Fruit fly (Drosophila melanogaster) whole organism, embryonic: Measurements from ENCODE around the gene msn.

Experiments
- Ada2b ChIP-seq: fragments of 200-800 bp; sonication (Bioruptor generic); IDR thresholded peaks from 2 replicates; pipeline ENCODE4 v1.3.6; 2022; ENCODE audit warnings: missing biosample characterization, missing genetic modification characterization
- Aef1 ChIP-seq: fragments of 200-800 bp; sonication (Bioruptor generic); IDR thresholded peaks from 3 replicates; pipeline ENCODE4 v1.3.6; 2022; ENCODE audit warnings: missing biosample characterization, missing genetic modification characterization
- Atf3 ChIP-seq: fragments of 200-800 bp; sonication (Bioruptor generic); optimal IDR thresholded peaks from 3 replicates; lab custom pipeline; 2016; ENCODE audit warnings: missing biosample characterization, missing genetic modification characterization
- B-H2 ChIP-seq: fragments of 200-800 bp; sonication (Bioruptor generic); optimal IDR thresholded peaks from 2 replicates; lab custom pipeline; 2018; ENCODE audit warnings: missing biosample characterization, mild to moderate bottlenecking, missing genetic modification characterization
- Bdp1 ChIP-seq: fragments of 200-800 bp; sonication (Bioruptor generic); optimal IDR thresholded peaks from 3 replicates; lab custom pipeline; 2016; ENCODE audit warnings: missing biosample characterization, missing genetic modification characterization
- Bteb2 ChIP-seq: fragments of 200-800 bp; sonication (Bioruptor generic); optimal IDR thresholded peaks from 2 replicates; lab custom pipeline; 2016; ENCODE audit warnings: missing biosample characterization, missing genetic modification characterization
- CG10654 ChIP-seq: fragments of 200-800 bp; sonication (Bioruptor generic); optimal IDR thresholded peaks from 2 replicates; lab custom pipeline; 2016; ENCODE audit warnings: missing biosample characterization, missing genetic modification characterization
- CG11560 ChIP-seq: fragments of 200-800 bp; sonication (Bioruptor generic); IDR thresholded peaks from 3 replicates; pipeline ENCODE4 v1.3.6; 2022; ENCODE audit warnings: missing biosample characterization, missing genetic modification characterization
- CG11723 ChIP-seq: fragments of 200-800 bp; sonication (Bioruptor generic); optimal IDR thresholded peaks from 2 replicates; lab custom pipeline; 2017; ENCODE audit warnings: missing biosample characterization, mild to moderate bottlenecking, missing genetic modification characterization
- CG12071 ChIP-seq: fragments of 200-800 bp; sonication (Bioruptor generic); optimal IDR thresholded peaks from 3 replicates; lab custom pipeline; 2018; ENCODE audit warnings: missing biosample characterization, mild to moderate bottlenecking, missing genetic modification characterization
- CG1233 ChIP-seq: fragments of 200-800 bp; sonication (Bioruptor generic); optimal IDR thresholded peaks from 4 replicates; lab custom pipeline; 2018; ENCODE audit warnings: missing biosample characterization, mild to moderate bottlenecking, missing genetic modification characterization
- CG13123 ChIP-seq: fragments of 200-800 bp; sonication (Bioruptor generic); optimal IDR thresholded peaks from 2 replicates; lab custom pipeline; 2016; ENCODE audit warnings: missing biosample characterization, missing genetic modification characterization
- CG17568 ChIP-seq: fragments of 200-800 bp; sonication (Bioruptor generic); optimal IDR thresholded peaks from 2 replicates; lab custom pipeline; 2018; ENCODE audit warnings: missing biosample characterization, mild to moderate bottlenecking, missing genetic modification characterization, moderate library complexity
- CG17802 ChIP-seq: fragments of 200-800 bp; sonication (Bioruptor generic); optimal IDR thresholded peaks from 2 replicates; lab custom pipeline; 2018; ENCODE audit warnings: missing biosample characterization, mild to moderate bottlenecking, missing genetic modification characterization, moderate library complexity
- CG2120 ChIP-seq: fragments of 200-800 bp; sonication (Bioruptor generic); optimal IDR thresholded peaks from 3 replicates; lab custom pipeline; 2016; ENCODE audit warnings: missing biosample characterization, missing genetic modification characterization
- CG2199 ChIP-seq: fragments of 200-800 bp; sonication (Bioruptor generic); IDR thresholded peaks from 3 replicates; pipeline ENCODE4 v1.3.6; 2022; ENCODE audit warnings: missing biosample characterization, missing genetic modification characterization
- CG2712 ChIP-seq: fragments of 200-800 bp; optimal IDR thresholded peaks from 3 replicates; lab custom pipeline; 2019; ENCODE audit warnings: missing biosample characterization, mild to moderate bottlenecking, missing genetic modification characterization, moderate library complexity
- CG30020 ChIP-seq: fragments of 200-800 bp; optimal IDR thresholded peaks from 2 replicates; lab custom pipeline; 2019; ENCODE audit warnings: missing biosample characterization, mild to moderate bottlenecking, missing genetic modification characterization, moderate library complexity
- CG4424 ChIP-seq: fragments of 200-800 bp; sonication (Bioruptor generic); optimal IDR thresholded peaks from 3 replicates; lab custom pipeline; 2016; ENCODE audit warnings: missing biosample characterization, missing genetic modification characterization
- CG6683 ChIP-seq: fragments of 200-800 bp; sonication (Bioruptor generic); optimal IDR thresholded peaks from 2 replicates; lab custom pipeline; 2017; ENCODE audit warnings: missing biosample characterization, mild to moderate bottlenecking, missing genetic modification characterization, missing genetic modification reagents
- CG6689 ChIP-seq: fragments of 200-800 bp; sonication (Bioruptor generic); IDR thresholded peaks from 2 replicates; pipeline ENCODE4 v1.3.6; 2022; ENCODE audit warnings: missing biosample characterization, missing genetic modification characterization
- CG8089 ChIP-seq: fragments of 200-800 bp; sonication (Bioruptor generic); optimal IDR thresholded peaks from 3 replicates; lab custom pipeline; 2016; ENCODE audit warnings: missing biosample characterization, missing genetic modification characterization
- CG9609 ChIP-seq: fragments of 200-800 bp; sonication (Bioruptor generic); optimal IDR thresholded peaks from 3 replicates; lab custom pipeline; 2016; ENCODE audit warnings: missing biosample characterization, missing genetic modification characterization
- D ChIP-seq, 2 experiments: fragments of 200-800 bp in 1 of 2; fragments of >200 bp in 1 of 2; sonication (Bioruptor generic) in 1 of 2; optimal IDR thresholded peaks; 2 replicates in 1 of 2; 3 replicates in 1 of 2; lab custom pipeline; 2017; ENCODE audit warnings: mild to moderate bottlenecking in 1 of 2, missing biosample characterization in 1 of 2, missing genetic modification characterization in 1 of 2, missing genetic modification reagents in 1 of 2
- ERR ChIP-seq: fragments of 200-800 bp; sonication (Bioruptor generic); optimal IDR thresholded peaks from 2 replicates; lab custom pipeline; 2016; ENCODE audit warnings: missing biosample characterization, missing genetic modification characterization
- HmgZ ChIP-seq: fragments of 200-800 bp; sonication (Bioruptor generic); optimal IDR thresholded peaks from 2 replicates; lab custom pipeline; 2018; ENCODE audit warnings: missing biosample characterization, mild to moderate bottlenecking, missing genetic modification characterization
- Med ChIP-seq: fragments of 200-800 bp; sonication (Bioruptor generic); peaks from one replicate; lab custom pipeline; 2016; ENCODE audit warnings: missing biosample characterization, missing genetic modification characterization, mild to moderate bottlenecking, inconsistent platforms, moderate library complexity
- NFAT ChIP-seq: fragments of 200-800 bp; sonication (Bioruptor generic); IDR thresholded peaks from 2 replicates; pipeline ENCODE4 v1.3.6; 2022; ENCODE audit warnings: missing biosample characterization, missing genetic modification characterization
- Ptx1 ChIP-seq: fragments of 200-800 bp; sonication (Bioruptor generic); IDR thresholded peaks from 2 replicates; pipeline ENCODE4 v1.3.6; 2022; ENCODE audit warnings: missing biosample characterization, missing genetic modification characterization
- Scr ChIP-seq: fragments of 200-800 bp; sonication (Bioruptor generic); IDR thresholded peaks from 2 replicates; pipeline ENCODE4 v1.3.6; 2022; ENCODE audit warnings: missing biosample characterization, missing genetic modification characterization; ENCODE audit not compliant: partially characterized antibody
- Sox102F ChIP-seq: fragments of 200-800 bp; sonication (Bioruptor generic); optimal IDR thresholded peaks from 2 replicates; lab custom pipeline; 2018; ENCODE audit warnings: missing biosample characterization, mild to moderate bottlenecking, missing genetic modification characterization, moderate library complexity
- br ChIP-seq: fragments of >200 bp; optimal IDR thresholded peaks from 2 replicates; lab custom pipeline; 2017
- caup ChIP-seq: fragments of 200-800 bp; sonication (Bioruptor generic); optimal IDR thresholded peaks from 3 replicates; lab custom pipeline; 2017; ENCODE audit warnings: missing biosample characterization, mild to moderate bottlenecking, missing genetic modification characterization, moderate library complexity; ENCODE audit not compliant: severe bottlenecking
- dmrt11E ChIP-seq: fragments of 200-800 bp; sonication (Bioruptor generic); optimal IDR thresholded peaks from 3 replicates; lab custom pipeline; 2018; ENCODE audit warnings: missing biosample characterization, mild to moderate bottlenecking, missing genetic modification characterization, moderate library complexity
- ems ChIP-seq: fragments of 200-800 bp; sonication (Bioruptor generic); optimal IDR thresholded peaks from 3 replicates; lab custom pipeline; 2016; ENCODE audit warnings: missing biosample characterization, missing genetic modification characterization
- gcm ChIP-seq: fragments of 200-800 bp; sonication (Bioruptor generic); optimal IDR thresholded peaks from 2 replicates; lab custom pipeline; 2019; ENCODE audit warnings: missing biosample characterization, mild to moderate bottlenecking, missing genetic modification characterization, moderate library complexity
- hkb ChIP-seq, 2 experiments: fragments of 200-800 bp in 1 of 2; fragments of >200 bp in 1 of 2; sonication (Bioruptor generic) in 1 of 2; IDR thresholded peaks in 1 of 2; optimal IDR thresholded peaks in 1 of 2; 2 replicates each; pipeline versions ENCODE4 v1.3.6 to Lab custom; 2017 to 2022; ENCODE audit warnings: missing biosample characterization in 1 of 2, missing genetic modification characterization in 1 of 2
- ind ChIP-seq: fragments of 200-800 bp; sonication (Bioruptor generic); optimal IDR thresholded peaks from 3 replicates; lab custom pipeline; 2016; ENCODE audit warnings: missing biosample characterization, missing genetic modification characterization
- kay ChIP-seq: fragments of 200-800 bp; sonication (Bioruptor generic); optimal IDR thresholded peaks from 2 replicates; lab custom pipeline; 2016; ENCODE audit warnings: missing biosample characterization, missing genetic modification characterization
- lbe ChIP-seq: fragments of 200-800 bp; sonication (Bioruptor generic); optimal IDR thresholded peaks from 2 replicates; lab custom pipeline; 2016; ENCODE audit warnings: missing biosample characterization, mild to moderate bottlenecking, missing genetic modification characterization
- p53 ChIP-seq: fragments of 200-800 bp; sonication (Bioruptor generic); optimal IDR thresholded peaks from 2 replicates; lab custom pipeline; 2016; ENCODE audit warnings: missing biosample characterization, missing genetic modification characterization
- sens-2 ChIP-seq: fragments of 200-800 bp; sonication (Bioruptor generic); IDR thresholded peaks from 2 replicates; pipeline ENCODE4 v1.3.6; 2022; ENCODE audit warnings: missing biosample characterization, missing genetic modification characterization
- stwl ChIP-seq: fragments of 200-800 bp; sonication (Bioruptor generic); optimal IDR thresholded peaks from 3 replicates; lab custom pipeline; 2018; ENCODE audit warnings: missing biosample characterization, mild to moderate bottlenecking, missing genetic modification characterization, moderate library complexity
- sug ChIP-seq: fragments of 200-800 bp; optimal IDR thresholded peaks from 2 replicates; lab custom pipeline; 2019; ENCODE audit warnings: missing biosample characterization, mild to moderate bottlenecking, missing genetic modification characterization, moderate library complexity
- tap ChIP-seq: fragments of 200-800 bp; optimal IDR thresholded peaks from 3 replicates; lab custom pipeline; 2019; ENCODE audit warnings: missing biosample characterization, mild to moderate bottlenecking, missing genetic modification characterization, moderate library complexity
- twi ChIP-seq: fragments of 200-800 bp; optimal IDR thresholded peaks from 2 replicates; lab custom pipeline; 2019; ENCODE audit warnings: missing biosample characterization, mild to moderate bottlenecking, missing genetic modification characterization, moderate library complexity
- vnd ChIP-seq: fragments of 200-800 bp; sonication (Bioruptor generic); IDR thresholded peaks from 3 replicates; pipeline ENCODE4 v1.3.6; 2022; ENCODE audit warnings: missing biosample characterization, missing genetic modification characterization; ENCODE audit not compliant: partially characterized antibody
- wor ChIP-seq: fragments of 200-800 bp; sonication (Bioruptor generic); IDR thresholded peaks from 2 replicates; pipeline ENCODE4 v1.3.6; 2022; ENCODE audit warnings: missing biosample characterization, missing genetic modification characterization

msn gene

DNA sequence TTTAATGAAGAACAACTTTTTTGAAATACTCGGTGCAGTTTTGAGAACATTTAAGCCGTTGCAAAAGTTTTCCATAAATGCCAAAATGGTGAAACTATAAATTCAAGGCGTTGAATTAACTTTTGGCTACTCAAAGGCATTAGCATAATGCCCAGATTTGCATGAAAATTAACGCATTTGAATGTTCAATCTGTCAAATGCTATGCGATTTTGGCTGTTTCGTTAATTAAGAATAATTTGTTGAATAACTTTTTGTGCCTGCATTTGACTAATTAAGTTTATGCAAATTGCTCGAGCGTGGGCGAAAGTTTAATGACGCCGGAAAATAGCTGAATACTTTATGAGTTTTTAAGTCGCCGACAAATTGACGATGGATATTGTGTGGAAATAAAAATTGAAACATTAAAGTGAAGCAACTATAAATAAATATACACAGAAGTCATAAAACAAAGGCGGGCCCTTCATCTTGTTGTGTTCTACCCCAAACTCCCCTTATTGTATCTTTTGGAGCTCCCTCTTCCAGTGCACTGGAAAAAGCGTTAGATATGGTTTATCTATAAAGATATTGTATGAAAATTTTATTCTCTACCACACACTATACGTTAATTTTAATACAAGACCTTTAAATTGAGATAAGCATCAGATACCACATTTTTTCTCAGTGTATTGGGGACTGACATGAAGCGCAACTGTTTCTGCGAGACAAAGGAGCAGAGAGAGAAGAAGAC lies 34.1 kb downstream of the msn start (continued):
- TF ChIP-seq caup (GFP tag; lab: Kevin White, UChicago) (peak; percentile 47), CG30020 (no peak), CG2120 (peak; percentile 53), CG2712 (peak; percentile 87), CG6683 (GFP tag; lab: Kevin White, UChicago) (peak; percentile 40), CG11723 (peak; percentile 35), CG8089 (peak; percentile 22), CG10654 (GFP tag; lab: Kevin White, UChicago) (peak; percentile 59), NFAT (GFP tag; lab: Robert Waterston, UW) (no peak), tap (tag; lab: Kevin White, UChicago) (peak; percentile 69), Atf3 (peak; percentile 32), D (optimal IDR thresholded peaks at IDR 0.05; lab: Kevin White, UChicago) (no peak), D (GFP tag; optimal IDR thresholded peaks at IDR 0.05; lab: Kevin White, UChicago) (peak; percentile 79), HmgZ (tag; lab: Kevin White, UChicago) (no peak), CG1233 (GFP tag; lab: Kevin White, UChicago) (peak; percentile 9), sug (no peak), CG17802 (tag; lab: Kevin White, UChicago) (peak; percentile 19), Ptx1 (GFP tag; lab: Robert Waterston, UW) (peak; percentile 63; the same call in 1 of the 2 replicates), CG12071 (GFP tag; lab: Kevin White, UChicago) (peak; percentile 60), Med (GFP tag; lab: Kevin White, UChicago) (peak; percentile 94), wor (0 out of 2 replicates have a peak, but pooled peaks have one; percentile 37), CG11560 (no peak), kay (GFP tag; lab: Kevin White, UChicago) (peak; percentile 18), Scr (GFP tag; lab: Robert Waterston, UW) (no peak), CG13123 (GFP tag; lab: Kevin White, UChicago) (peak; percentile 26), CG9609 (GFP tag; lab: Kevin White, UChicago) (peak; percentile 15), sens-2 (GFP tag; lab: Robert Waterston, UW) (peak; percentile 60; the same call in 1 of the 2 replicates), Bteb2 (GFP tag; lab: Kevin White, UChicago) (peak; percentile 22), twi (peak; percentile 40), lbe (peak; percentile 29), CG17568 (GFP tag; lab: Kevin White, UChicago) (peak; percentile 30), ERR (peak; percentile 21), CG6689 (GFP tag; lab: Robert Waterston, UW) (peak; percentile 64), CG4424 (GFP tag; lab: Kevin White, UChicago) (peak; percentile 81), CG2199 (GFP tag; lab: Robert Waterston, UW) (peak; percentile 80; the same call in 1 of the 3 replicates), Aef1 (GFP tag; lab: Robert Waterston, UW) (peak; percentile 54; the same call in 2 of the 3 replicates), stwl (tag; lab: Kevin White, UChicago) (peak; percentile 16), gcm (GFP tag; lab: Kevin White, UChicago) (peak; percentile 57), vnd (no peak), ems (GFP tag; lab: Kevin White, UChicago) (peak; percentile 59), hkb (optimal IDR thresholded peaks at IDR 0.05; lab: Kevin White, UChicago) (no peak), hkb (GFP tag; IDR thresholded peaks at IDR 0.05; lab: Robert Waterston, UW) (peak; percentile 73), Sox102F (GFP tag; lab: Kevin White, UChicago) (peak; percentile 78), dmrt11E (peak; percentile 87), p53 (GFP tag; lab: Kevin White, UChicago) (no peak), Bdp1 (GFP tag; lab: Kevin White, UChicago) (no peak), B-H2 (GFP tag; lab: Kevin White, UChicago) (no peak), br (no peak), ind (GFP tag; lab: Kevin White, UChicago) (peak; percentile 48), Ada2b (GFP tag; lab: Robert Waterston, UW) (peak; percentile 66)
